Worm (Caenorhabditis elegans): ENCODE results near the gene ZK593.3.

ce11 chrIV:10964688-10965087 lies 49.2 kb downstream of the ZK593.3 start:
- TF ChIP-seq nfyb-1 (GFP tag; IDR thresholded peaks at IDR 0.05) (no peak), tbp1 (GFP tag; optimal IDR thresholded peaks at IDR 0.05) (no peak), unc-62 (GFP tag; optimal IDR thresholded peaks at IDR 0.05) (no peak), F39B2.1 (GFP tag; IDR thresholded peaks at IDR 0.05) (no peak), madf-6 (GFP tag; IDR thresholded peaks at IDR 0.05) (no peak), F49E8.2 (tag; optimal IDR thresholded peaks at IDR 0.05; ENCODE audit: insufficient read depth) (no peak), madf-10 (tag; optimal IDR thresholded peaks at IDR 0.05) (no peak), lin-40 (tag; optimal IDR thresholded peaks at IDR 0.05) (no peak), nfya-2 (GFP tag; IDR thresholded peaks at IDR 0.05) (no peak), ama-1 (optimal IDR thresholded peaks at IDR 0.05) (no peak), ama-1 (GFP tag; optimal IDR thresholded peaks at IDR 0.05) (no peak), T07F8.4 (tag; optimal IDR thresholded peaks at IDR 0.05) (no peak), unc-130 (GFP tag; optimal IDR thresholded peaks at IDR 0.05) (no peak), rpc-1 (optimal IDR thresholded peaks at IDR 0.05) (no peak), rpc-1 (tag; optimal IDR thresholded peaks at IDR 0.05) (no peak)
